Fruit fly (Drosophila melanogaster) whole organism: ENCODE results near the gene Nepl13.

ENCODE experiments used
- CG8478 ChIP-seq: fragments of >200 bp; optimal IDR thresholded peaks from 2 replicates; lab custom pipeline; 2018; ENCODE audit warnings: inconsistent platforms
- Dll ChIP-seq: fragments of >200 bp; optimal IDR thresholded peaks from 2 replicates; lab custom pipeline; 2017
- EcR ChIP-seq, 2 experiments: fragments of >200 bp; optimal IDR thresholded peaks; 2 replicates each; lab custom pipeline; 2017; ENCODE audit warnings: missing biosample characterization in 2 of 2, missing genetic modification characterization in 2 of 2, missing genetic modification reagents in 2 of 2
- psq ChIP-seq: fragments of >200 bp; optimal IDR thresholded peaks from 2 replicates; lab custom pipeline; 2017

DNA sequence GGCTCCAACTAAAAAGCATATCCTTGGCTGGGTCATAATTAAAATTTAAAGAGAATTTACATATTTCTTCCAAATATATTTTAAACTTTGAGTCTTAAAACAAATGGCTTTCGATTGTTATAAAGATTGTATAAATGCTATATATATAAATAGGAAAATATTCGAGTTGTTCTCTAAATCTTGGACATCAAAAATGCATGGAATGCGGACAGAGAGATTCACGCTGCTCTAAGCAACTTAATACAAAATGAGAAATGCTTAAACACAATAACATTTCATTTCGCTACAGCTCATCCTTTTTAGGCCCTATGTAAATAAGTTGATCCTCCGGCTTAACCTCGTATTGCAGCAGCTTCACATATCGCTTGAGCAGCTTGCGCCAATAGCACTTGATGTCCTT lies 11.9 kb downstream of the Nepl13 start, which contains the start of gene CG31139:
- no peak for TF ChIP-seq EcR (GFP tag; optimal IDR thresholded peaks at IDR 0.05; lab: Kevin White, UChicago)
- TF ChIP-seq psq (lab: Kevin White, UChicago): no peak
- no peak for TF ChIP-seq Dll (lab: Kevin White, UChicago)
- no peak for TF ChIP-seq CG8478
